Fruit fly (Drosophila melanogaster) whole organism: ENCODE results near the gene Adss.

ENCODE experiments used
- CG8478 ChIP-seq: fragments of >200 bp; optimal IDR thresholded peaks from 2 replicates; lab custom pipeline; 2018; ENCODE audit warnings: inconsistent platforms
- Dll ChIP-seq: fragments of >200 bp; optimal IDR thresholded peaks from 2 replicates; lab custom pipeline; 2017
- EcR ChIP-seq, 2 experiments: fragments of >200 bp; optimal IDR thresholded peaks; 2 replicates each; lab custom pipeline; 2017; ENCODE audit warnings: missing biosample characterization in 2 of 2, missing genetic modification characterization in 2 of 2, missing genetic modification reagents in 2 of 2
- pan ChIP-seq: fragments of >200 bp; optimal IDR thresholded peaks from 2 replicates; lab custom pipeline; 2017
- psq ChIP-seq: fragments of >200 bp; optimal IDR thresholded peaks from 2 replicates; lab custom pipeline; 2017
- usp ChIP-seq: fragments of >200 bp; optimal IDR thresholded peaks from 2 replicates; lab custom pipeline; 2017; ENCODE audit warnings: missing biosample characterization, missing genetic modification characterization, mixed read lengths

dm6 chr3R:20802253-20802652 is 28.1 kb downstream of the Adss start:
- TF ChIP-seq pan (lab: Kevin White, UChicago) (no peak), CG8478 (lab: Kevin White, UChicago) (no peak), Dll (lab: Kevin White, UChicago) (no peak), EcR (GFP tag; optimal IDR thresholded peaks at IDR 0.05; lab: Kevin White, UChicago) (no peak), usp (GFP tag; lab: Kevin White, UChicago) (no peak), psq (no peak)
